Worm (Caenorhabditis elegans): ENCODE measurements around the gene ZK856.19.
A peak's percentile ranks its signal among the peaks of the same experiment; 100 is the strongest.

Gene ZK856.19

ce11 chrV:10248255-10248979 is 43.7 kb upstream of the ZK856.19 start, which contains the start of gene akt-1:
Gene akt-1 (plus strand): TSS chrV:10248905.
- TF ChIP-seq Y116A8C.19 (tag; optimal IDR thresholded peaks at IDR 0.05; ENCODE audit: borderline replicate concordance) (no peak), efl-1 (optimal IDR thresholded peaks at IDR 0.05) (no peak), efl-1 (GFP tag; optimal IDR thresholded peaks at IDR 0.05 in 1 of 2) (peak in 1 of 2 experiments; percentile 49), nhr-85 (tag) (no peak), nhr-71 (tag; optimal IDR thresholded peaks at IDR 0.05) (no peak), ama-1 (optimal IDR thresholded peaks at IDR 0.05) (peak; percentile 2), unc-62 (GFP tag; optimal IDR thresholded peaks at IDR 0.05) (no peak)

- no peak for TF ChIP-seq nhr-19 (GFP tag; conservative IDR thresholded peaks at IDR 0.05)
- no peak for TF ChIP-seq ceh-88 (GFP tag; IDR thresholded peaks at IDR 0.05)
- TF ChIP-seq egl-27 (tag; optimal IDR thresholded peaks at IDR 0.05) = no peak
- TF ChIP-seq blmp-1 (tag; optimal IDR thresholded peaks at IDR 0.05) = no peak
- no peak for TF ChIP-seq grh-1 (GFP tag; IDR thresholded peaks at IDR 0.05)
- peak; percentile 17 for TF ChIP-seq pax-3 (tag; optimal IDR thresholded peaks at IDR 0.05)
- TF ChIP-seq C34B4.2 (tag; optimal IDR thresholded peaks at IDR 0.05) = no peak
- no peak for TF ChIP-seq aha-1 (tag; optimal IDR thresholded peaks at IDR 0.05)
- no peak for TF ChIP-seq ets-5 (GFP tag; IDR thresholded peaks at IDR 0.05)
- no peak for TF ChIP-seq mef-2 (tag; optimal IDR thresholded peaks at IDR 0.05)
- TF ChIP-seq lin-14 (GFP tag; optimal IDR thresholded peaks at IDR 0.05) = peak; percentile 58
- TF ChIP-seq nhr-47 (tag; optimal IDR thresholded peaks at IDR 0.05) = peak; percentile 31
- TF ChIP-seq efl-3 (GFP tag; optimal IDR thresholded peaks at IDR 0.05) = no peak
- TF ChIP-seq ztf-4 (tag; optimal IDR thresholded peaks at IDR 0.05) = no peak
- TF ChIP-seq nhr-71 (tag; optimal IDR thresholded peaks at IDR 0.05) = peak; percentile 18
- peak; percentile 69 for TF ChIP-seq dsc-1 (tag; optimal IDR thresholded peaks at IDR 0.05)
- peak; percentile 58 for TF ChIP-seq ceh-8 (GFP tag; optimal IDR thresholded peaks at IDR 0.05)
- TF ChIP-seq fkh-8 (tag; optimal IDR thresholded peaks at IDR 0.05) = peak; percentile 46
These were observed 43.0 kb upstream of the ZK856.19 start for ce11 chrV:10247673-10248239.

- TF ChIP-seq skn-1 (tag; optimal IDR thresholded peaks at IDR 0.05) (no peak), nhr-85 (tag) (no peak), nhr-19 (GFP tag; conservative IDR thresholded peaks at IDR 0.05) (peak; percentile 38), dpl-1 (GFP tag; optimal IDR thresholded peaks at IDR 0.05) (no peak), lin-14 (GFP tag; optimal IDR thresholded peaks at IDR 0.05) (peak; percentile 22), lin-13 (GFP tag; optimal IDR thresholded peaks at IDR 0.05) (no peak), blmp-1 (tag; optimal IDR thresholded peaks at IDR 0.05) (peak; percentile 8), mdl-1 (tag; optimal IDR thresholded peaks at IDR 0.05) (peak in 1 of 2 experiments; percentile 17), lin-35 (GFP tag; optimal IDR thresholded peaks at IDR 0.05) (no peak), rnt-1 (tag; optimal IDR thresholded peaks at IDR 0.05) (peak; percentile 37)
These were observed 42.3 kb upstream of the ZK856.19 start for ce11 chrV:10246967-10247366.

- TF ChIP-seq nhr-71 (tag; optimal IDR thresholded peaks at IDR 0.05) (peak; percentile 84), F16B12.6 (tag; optimal IDR thresholded peaks at IDR 0.05) (no peak), C16A3.4 (tag; optimal IDR thresholded peaks at IDR 0.05) (peak; percentile 56), dpl-1 (GFP tag; optimal IDR thresholded peaks at IDR 0.05) (peak; percentile 34 to 65 (median 44)), lsy-2 (tag; optimal IDR thresholded peaks at IDR 0.05) (peak; percentile 53 to 57), vab-15 (tag; optimal IDR thresholded peaks at IDR 0.05) (no peak), snu-23 (GFP tag; optimal IDR thresholded peaks at IDR 0.05) (peak; percentile 51), tbx-2 (tag; optimal IDR thresholded peaks at IDR 0.05) (no peak), elt-3 (tag; optimal IDR thresholded peaks at IDR 0.05) (no peak), nhr-19 (GFP tag; conservative IDR thresholded peaks at IDR 0.05) (peak; percentile 37), pag-3 (tag; optimal IDR thresholded peaks at IDR 0.05; ENCODE audit: borderline replicate concordance, insufficient read depth) (no peak), ama-1 (optimal IDR thresholded peaks at IDR 0.05) (no peak), sox-4 (tag; optimal IDR thresholded peaks at IDR 0.05) (peak; percentile 68), nhr-85 (tag) (peak; percentile 67), fkh-8 (tag; optimal IDR thresholded peaks at IDR 0.05) (peak; percentile 89), elt-2 (tag; optimal IDR thresholded peaks at IDR 0.05) (no peak), xbp-1 (tag; optimal IDR thresholded peaks at IDR 0.05) (peak; percentile 34), swsn-7 (tag; optimal IDR thresholded peaks at IDR 0.05) (peak; percentile 42), nhr-237 (tag; optimal IDR thresholded peaks at IDR 0.05) (no peak), mab-9 (GFP tag; IDR thresholded peaks at IDR 0.05) (0 out of 2 replicates have a peak, but pooled peaks have one; percentile 51), ztf-4 (tag; optimal IDR thresholded peaks at IDR 0.05) (peak; percentile 41), fkh-4 (tag; optimal IDR thresholded peaks at IDR 0.05; ENCODE audit: borderline replicate concordance) (peak; percentile 55)
These were observed 41.8 kb upstream of the ZK856.19 start for ce11 chrV:10246443-10246885.

Measured in whole organism, L1 larva.